Worm (Caenorhabditis elegans): ENCODE results near the gene K06B4.15.
A peak's percentile ranks its signal among the peaks of the same experiment; 100 is the strongest.
"Not testable (repeated sequence)": the region's sequence is repeated elsewhere in the genome, so short reads cannot be mapped to it uniquely, and the experiment has no call there.

The K06B4.15 gene

DNA sequence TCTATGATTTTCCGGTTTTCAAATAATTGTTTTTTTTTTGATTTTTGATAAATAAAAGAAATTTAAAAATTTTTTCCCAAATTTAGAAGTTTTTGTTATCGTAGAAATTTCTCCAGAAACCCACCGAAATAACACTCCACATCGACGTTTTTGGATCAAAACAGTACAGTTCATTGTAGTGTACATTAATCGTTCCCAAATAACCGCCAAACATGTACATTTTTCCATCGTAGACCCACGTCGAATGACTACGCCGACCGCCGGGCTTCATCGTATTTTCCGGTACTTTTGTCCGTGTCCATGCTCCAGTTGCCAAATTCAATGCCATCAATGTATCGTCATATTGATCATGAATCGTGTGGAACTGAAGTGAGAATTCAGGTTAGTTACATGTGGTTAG lies 16.1 kb upstream of the K06B4.15 start, which contains the start of gene F53E4.2:
F53E4.2 (plus strand) TSS at position 301 of the 400 bp plus-strand sequence.
- TF ChIP-seq cog-1 (tag; optimal IDR thresholded peaks at IDR 0.05) (no peak), flt-1 (GFP tag; IDR thresholded peaks at IDR 0.05) (no peak), klf-2 (GFP tag; conservative IDR thresholded peaks at IDR 0.05) (no peak), ztf-23 (GFP tag; IDR thresholded peaks at IDR 0.05) (no peak), ref-1 (GFP tag; conservative IDR thresholded peaks at IDR 0.05) (no peak), T22C8.4 (GFP tag; IDR thresholded peaks at IDR 0.05) (no peak), med-1 (GFP tag; optimal IDR thresholded peaks at IDR 0.05; ENCODE audit: insufficient read depth) (no peak), ztf-29 (GFP tag; IDR thresholded peaks at IDR 0.05) (no peak), tab-1 (GFP tag; IDR thresholded peaks at IDR 0.05) (no peak)

DNA sequence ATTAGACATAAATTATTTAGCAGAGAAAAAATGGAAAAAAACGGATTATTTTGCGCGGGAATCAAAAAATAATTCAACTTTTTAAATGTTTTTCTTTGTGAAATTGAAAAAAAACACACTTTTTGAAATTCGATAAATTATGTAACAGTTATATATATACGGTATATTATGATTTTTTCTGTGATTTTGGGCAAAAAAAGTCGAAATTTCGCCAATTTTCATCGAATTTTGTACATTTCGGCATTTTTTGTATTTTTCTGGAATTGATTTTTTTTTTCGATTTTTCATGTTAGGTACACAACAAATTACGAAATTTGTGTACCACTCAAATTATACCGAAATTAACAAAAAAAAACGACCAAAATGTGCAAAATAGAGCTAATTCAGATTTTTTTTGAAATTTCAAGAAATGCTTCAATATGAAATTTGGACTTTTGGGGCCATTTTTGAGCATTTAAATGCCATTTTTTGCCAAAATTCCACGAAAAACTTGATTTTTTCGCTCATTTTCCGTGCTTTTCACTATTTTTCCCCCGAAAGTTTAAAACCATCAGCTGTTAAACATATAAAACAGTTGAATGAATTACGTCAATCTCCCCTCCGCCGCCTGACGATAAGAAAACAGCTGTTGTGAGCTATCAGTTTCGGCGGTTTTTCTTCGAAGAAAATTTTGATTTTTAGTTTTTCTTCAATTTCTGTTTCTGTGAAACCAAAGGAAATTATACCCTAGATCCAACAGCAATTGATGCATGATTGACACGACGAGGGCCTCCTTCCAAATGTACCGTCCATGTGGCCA lies 11.8 kb upstream of the K06B4.15 start:
- no peak for TF ChIP-seq flt-1 (GFP tag; IDR thresholded peaks at IDR 0.05)
- no peak for TF ChIP-seq ztf-29 (GFP tag; IDR thresholded peaks at IDR 0.05)
- TF ChIP-seq ref-1 (GFP tag; conservative IDR thresholded peaks at IDR 0.05), result no peak

DNA sequence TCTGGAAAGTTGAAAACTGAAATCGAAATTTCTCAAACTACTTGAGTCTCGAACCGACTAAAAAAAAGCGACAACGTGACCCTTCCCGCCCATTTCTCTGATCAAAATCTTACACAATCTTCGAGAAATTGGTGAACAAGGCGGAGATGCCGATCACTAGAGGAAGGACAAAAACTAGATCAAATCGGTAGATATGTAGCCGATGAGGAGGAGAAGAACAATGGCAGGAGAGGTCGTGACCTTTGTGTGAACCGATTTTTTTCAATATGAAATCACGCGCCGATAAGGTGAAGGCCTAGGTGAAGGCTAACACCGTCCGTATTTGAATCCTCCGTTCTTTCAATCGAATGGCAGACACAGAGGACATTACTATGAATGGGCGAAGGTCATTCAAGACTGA lies 9.2 kb upstream of the K06B4.15 start:
- no peak for TF ChIP-seq ref-1 (GFP tag; conservative IDR thresholded peaks at IDR 0.05)
- no peak for TF ChIP-seq med-1 (GFP tag; optimal IDR thresholded peaks at IDR 0.05; ENCODE audit: insufficient read depth)
- TF ChIP-seq tab-1 (GFP tag; IDR thresholded peaks at IDR 0.05), result no peak
- no peak for TF ChIP-seq ztf-29 (GFP tag; IDR thresholded peaks at IDR 0.05)
- TF ChIP-seq cog-1 (tag; optimal IDR thresholded peaks at IDR 0.05), result no peak
- TF ChIP-seq T22C8.4 (GFP tag; IDR thresholded peaks at IDR 0.05), result no peak
- TF ChIP-seq ztf-23 (GFP tag; IDR thresholded peaks at IDR 0.05), result no peak
- no peak for TF ChIP-seq klf-2 (GFP tag; conservative IDR thresholded peaks at IDR 0.05)

- TF ChIP-seq T22C8.4 (GFP tag; IDR thresholded peaks at IDR 0.05) (no peak), ztf-29 (GFP tag; IDR thresholded peaks at IDR 0.05) (no peak), klf-2 (GFP tag; conservative IDR thresholded peaks at IDR 0.05) (no peak), flt-1 (GFP tag; IDR thresholded peaks at IDR 0.05) (no peak), cog-1 (tag; optimal IDR thresholded peaks at IDR 0.05) (no peak), ztf-23 (GFP tag; IDR thresholded peaks at IDR 0.05) (no peak)
These were observed 8.7 kb upstream of the K06B4.15 start for ce11 chrV:15661580-15661979.

DNA sequence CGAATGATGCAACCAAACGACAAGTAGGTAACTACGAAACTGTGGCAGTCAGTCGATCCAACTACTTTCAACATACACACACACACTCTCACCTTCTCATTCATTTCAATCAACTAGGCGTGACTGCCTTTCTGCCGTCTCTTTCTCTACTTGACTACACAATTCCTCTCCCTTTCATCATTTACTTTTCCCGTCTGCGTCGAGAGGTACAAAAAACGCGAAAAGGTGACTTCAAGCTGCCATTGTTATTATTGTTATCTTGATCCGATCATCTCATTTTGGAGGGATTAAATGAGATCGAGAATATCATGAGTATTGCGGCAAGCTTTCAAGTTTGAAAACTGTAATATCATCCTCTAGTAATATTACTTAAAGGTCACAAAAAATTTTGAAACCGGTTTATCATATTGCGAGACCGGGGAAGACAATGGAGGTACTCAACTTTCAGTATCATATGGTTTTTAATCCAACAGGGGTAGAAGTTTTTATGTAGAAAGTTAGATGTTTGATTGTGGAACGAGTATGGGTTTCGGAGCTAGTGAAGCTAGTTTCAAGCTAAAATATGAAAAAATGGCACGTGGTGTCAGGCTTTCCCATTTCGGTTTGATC lies 6.1 kb upstream of the K06B4.15 start:
- no peak for TF ChIP-seq med-1 (GFP tag; optimal IDR thresholded peaks at IDR 0.05; ENCODE audit: insufficient read depth)
- TF ChIP-seq tab-1 (GFP tag; IDR thresholded peaks at IDR 0.05), result no peak
- TF ChIP-seq ztf-29 (GFP tag; IDR thresholded peaks at IDR 0.05), result no peak
- TF ChIP-seq ref-1 (GFP tag; conservative IDR thresholded peaks at IDR 0.05), result no peak
- no peak for TF ChIP-seq ztf-23 (GFP tag; IDR thresholded peaks at IDR 0.05)
- no peak for TF ChIP-seq klf-2 (GFP tag; conservative IDR thresholded peaks at IDR 0.05)

DNA sequence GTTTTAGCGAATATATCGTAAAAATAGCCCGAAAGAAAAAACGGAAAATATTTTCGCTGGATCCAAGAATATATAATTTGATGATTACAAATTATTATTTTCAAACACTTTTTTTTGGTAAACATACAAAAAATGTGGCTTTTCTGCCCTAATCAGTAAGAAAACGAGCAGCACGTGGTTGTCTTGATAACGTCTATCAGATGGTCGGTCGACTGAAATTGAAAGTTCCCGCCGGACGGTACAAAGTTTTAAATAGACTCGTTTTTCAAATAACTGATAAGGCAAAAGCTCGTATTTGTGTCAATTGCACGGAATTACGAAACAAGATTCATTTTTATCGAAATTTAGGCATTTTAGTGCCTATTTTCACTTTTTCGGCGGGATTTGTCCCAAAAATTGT lies 3.5 kb upstream of the K06B4.15 start:
- no peak for TF ChIP-seq med-1 (GFP tag; optimal IDR thresholded peaks at IDR 0.05; ENCODE audit: insufficient read depth)
- no peak for TF ChIP-seq ztf-29 (GFP tag; IDR thresholded peaks at IDR 0.05)
- no peak for TF ChIP-seq ref-1 (GFP tag; conservative IDR thresholded peaks at IDR 0.05)
- TF ChIP-seq tab-1 (GFP tag; IDR thresholded peaks at IDR 0.05), result no peak
- no peak for TF ChIP-seq T22C8.4 (GFP tag; IDR thresholded peaks at IDR 0.05)

- not testable (repeated sequence) for TF ChIP-seq T22C8.4, tab-1, ztf-23 (GFP tag; IDR thresholded peaks at IDR 0.05)
These were observed 2.0 kb upstream of the K06B4.15 start, which contains the start of gene F53E4.1 for ce11 chrV:15668200-15668599. Gene F53E4.1, minus strand, starts transcription at chrV:15668300.

ce11 chrV:15668870-15669269 lies 1.4 kb upstream of the K06B4.15 start, which contains the start of gene K06B4.4:
Gene K06B4.4, plus strand, starts transcription at chrV:15669170.
- TF ChIP-seq ztf-23 (GFP tag; IDR thresholded peaks at IDR 0.05) (no peak), ztf-29 (GFP tag; IDR thresholded peaks at IDR 0.05) (no peak), flt-1 (GFP tag; IDR thresholded peaks at IDR 0.05) (no peak), ref-1 (GFP tag; conservative IDR thresholded peaks at IDR 0.05) (no peak), cog-1 (tag; optimal IDR thresholded peaks at IDR 0.05) (no peak), klf-2 (GFP tag; conservative IDR thresholded peaks at IDR 0.05) (no peak)

DNA sequence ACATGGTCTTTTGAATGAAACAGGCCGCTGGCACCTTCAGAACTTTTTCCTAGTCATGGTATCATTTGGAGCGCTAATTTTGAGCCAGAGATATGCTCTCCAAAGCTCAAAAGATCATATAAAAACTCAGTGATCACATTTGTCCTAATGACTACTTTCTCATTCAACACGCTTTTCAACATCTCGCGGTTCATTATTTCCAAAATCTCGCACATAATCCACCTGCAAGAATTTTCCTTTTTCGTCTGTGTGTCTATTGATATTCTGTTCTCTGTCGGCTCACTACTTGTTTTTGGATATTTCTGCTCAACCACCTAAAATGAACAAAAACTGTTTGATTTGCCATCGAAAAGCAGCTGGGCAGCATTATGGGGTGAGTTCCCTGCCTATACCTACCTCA lies 3.5 kb downstream of the K06B4.15 start, which contains the start of gene nhr-51:
nhr-51 (plus strand) TSS at position 301 of the 400 bp plus-strand sequence.
- no peak for TF ChIP-seq ref-1 (GFP tag; conservative IDR thresholded peaks at IDR 0.05)
- no peak for TF ChIP-seq cog-1 (tag; optimal IDR thresholded peaks at IDR 0.05)
- no peak for TF ChIP-seq med-1 (GFP tag; optimal IDR thresholded peaks at IDR 0.05; ENCODE audit: insufficient read depth)
- no peak for TF ChIP-seq flt-1 (GFP tag; IDR thresholded peaks at IDR 0.05)
- no peak for TF ChIP-seq tab-1 (GFP tag; IDR thresholded peaks at IDR 0.05)
- TF ChIP-seq ztf-29 (GFP tag; IDR thresholded peaks at IDR 0.05), result no peak
- TF ChIP-seq ztf-23 (GFP tag; IDR thresholded peaks at IDR 0.05), result no peak

DNA sequence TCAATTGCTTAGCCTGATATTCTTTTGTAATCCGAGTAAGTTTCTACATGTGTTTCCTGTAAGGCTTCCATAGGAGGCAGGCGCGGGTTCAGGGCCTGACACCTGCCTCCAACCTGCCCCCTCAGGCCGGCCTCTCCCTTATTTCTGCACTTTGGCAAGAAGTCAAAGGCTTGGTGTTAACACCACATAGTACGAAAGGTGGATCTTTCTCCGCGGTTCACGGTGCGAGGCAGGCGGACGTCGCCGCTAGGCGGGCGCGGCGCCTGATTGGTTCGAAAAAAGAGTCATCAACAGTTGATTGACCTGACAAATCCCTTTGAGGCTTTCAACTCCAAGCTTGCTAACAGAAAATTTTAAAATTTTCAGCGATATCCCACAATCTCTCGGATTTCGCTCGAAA lies 4.7 kb downstream of the K06B4.15 start:
- 0 out of 2 replicates have a peak, but pooled peaks have one; percentile 22 for TF ChIP-seq tab-1 (GFP tag; IDR thresholded peaks at IDR 0.05)
- TF ChIP-seq med-1 (GFP tag; optimal IDR thresholded peaks at IDR 0.05; ENCODE audit: insufficient read depth), result no peak

Measured in whole organism, midembryonic.